Worm (Caenorhabditis elegans) whole organism, L4 larva: ENCODE data around the gene ttb-1.

Experiments
- arid-1 ChIP-seq: fragments of 200-800 bp; sonication (Bioruptor generic); conservative IDR thresholded peaks from 2 replicates; pipeline ENCODE4 v1.3.6; 2022; ENCODE audit warnings: missing genetic modification reagents, missing genetic modification characterization, missing compliant biosample characterization
- jun-1 ChIP-seq: fragments of 150-350 bp; optimal IDR thresholded peaks from 2 replicates; lab custom pipeline; 2014; ENCODE audit warnings: missing biosample characterization, missing genetic modification reagents, missing genetic modification characterization
- lin-15B ChIP-seq: fragments of 150-350 bp; sonication (generic microtip); optimal IDR thresholded peaks from 3 replicates; lab custom pipeline; 2014; ENCODE audit warnings: missing biosample characterization, missing genetic modification characterization
- mes-2 ChIP-seq: sonication (generic microtip); optimal IDR thresholded peaks from 2 replicates; lab custom pipeline; 2016; ENCODE audit warnings: missing genotype, mild to moderate bottlenecking, missing genetic modification characterization, missing compliant biosample characterization; ENCODE audit not compliant: poor library complexity, severe bottlenecking
- pha-4 ChIP-seq, 2 experiments: fragments of 150-350 bp in 1 of 2; fragments of 200-800 bp in 1 of 2; sonication (Bioruptor generic) in 1 of 2; IDR thresholded peaks in 1 of 2; optimal IDR thresholded peaks in 1 of 2; 2 replicates each; pipeline versions ENCODE4 v1.3.6 to Lab custom; 2014 to 2022; ENCODE audit warnings: missing genetic modification characterization in 2 of 2, missing genetic modification reagents in 2 of 2, missing biosample characterization in 1 of 2, missing compliant biosample characterization in 1 of 2

DNA sequence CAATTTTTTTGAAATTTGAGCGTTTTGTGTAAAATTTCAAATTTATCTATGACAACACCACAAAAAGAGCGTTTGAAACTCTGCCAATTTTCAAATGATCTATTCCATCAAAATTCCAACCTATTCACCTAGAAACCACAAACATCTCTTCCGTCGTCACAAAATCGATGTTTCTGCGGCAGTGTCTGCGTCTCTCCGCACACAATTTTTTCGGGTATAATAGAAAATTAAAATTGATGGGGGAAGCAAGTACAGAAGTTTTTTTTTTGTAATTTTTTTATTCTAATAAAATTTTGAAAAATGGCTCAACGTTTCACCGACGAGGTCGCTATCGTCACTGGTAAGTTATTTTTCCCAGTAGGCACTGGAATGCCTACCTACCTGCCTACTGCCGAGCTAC, 18.0 kb upstream of the ttb-1 start, which contains the start of gene W03F9.9:
- TF ChIP-seq mes-2 (tag; lab: Kevin White, UChicago) (no peak), arid-1 (no peak), jun-1 (tag; lab: Kevin White, UChicago) (no peak), pha-4 (GFP tag; IDR thresholded peaks at IDR 0.05; lab: Robert Waterston, UW) (no peak), pha-4 (tag; optimal IDR thresholded peaks at IDR 0.05; lab: Kevin White, UChicago) (no peak), lin-15B (tag; lab: Kevin White, UChicago) (no peak)
